Worm (Caenorhabditis elegans) whole organism, L2 larva: ENCODE data around the gene R04D3.3.

Source experiments
- C34F6.9 ChIP-seq: fragments of 150-350 bp; optimal IDR thresholded peaks from 2 replicates; lab custom pipeline; 2014; ENCODE audit warnings: missing biosample characterization, missing genetic modification characterization
- F13H6.1 ChIP-seq: sonication (generic microtip); optimal IDR thresholded peaks from 2 replicates; lab custom pipeline; 2016; ENCODE audit warnings: missing genetic modification characterization, missing compliant biosample characterization
- R02D3.7 ChIP-seq: fragments of 150-350 bp; optimal IDR thresholded peaks from 2 replicates; lab custom pipeline; 2014; ENCODE audit warnings: missing biosample characterization, missing genetic modification characterization
- Y55F3AM.14 ChIP-seq: fragments of 200-800 bp; sonication (Bioruptor generic); optimal IDR thresholded peaks from 2 replicates; lab custom pipeline; 2018; ENCODE audit warnings: mild to moderate bottlenecking, missing genetic modification characterization, missing compliant biosample characterization
- ZK546.5 ChIP-seq: sonication (generic microtip); optimal IDR thresholded peaks from 2 replicates; lab custom pipeline; 2017; ENCODE audit warnings: missing biosample characterization, missing genetic modification characterization
- aly-2 ChIP-seq: fragments of 150-350 bp; optimal IDR thresholded peaks from 2 replicates; lab custom pipeline; 2014; ENCODE audit warnings: missing biosample characterization, missing genetic modification characterization
- ama-1 ChIP-seq: fragments of 150-350 bp; optimal IDR thresholded peaks from 2 replicates; lab custom pipeline; 2018; ENCODE audit warnings: inconsistent platforms
- blmp-1 ChIP-seq: sonication (generic microtip); optimal IDR thresholded peaks from 2 replicates; lab custom pipeline; 2017; ENCODE audit warnings: missing genetic modification characterization, mild to moderate bottlenecking, missing compliant biosample characterization, antibody characterized with exemption, moderate library complexity; ENCODE audit not compliant: insufficient read depth
- ceh-16 ChIP-seq: fragments of 150-350 bp; optimal IDR thresholded peaks from 2 replicates; lab custom pipeline; 2014; ENCODE audit warnings: missing biosample characterization, missing genetic modification characterization
- ceh-82 ChIP-seq: fragments of 150-350 bp; optimal IDR thresholded peaks from 2 replicates; lab custom pipeline; 2014; ENCODE audit warnings: missing biosample characterization, missing genetic modification characterization
- crh-2 ChIP-seq: sonication (generic microtip); optimal IDR thresholded peaks from 2 replicates; lab custom pipeline; 2017; ENCODE audit warnings: missing biosample characterization, missing genetic modification characterization
- dmd-4 ChIP-seq: sonication (generic microtip); optimal IDR thresholded peaks from 2 replicates; lab custom pipeline; 2017; ENCODE audit warnings: missing biosample characterization, missing genetic modification characterization
- egl-27 ChIP-seq: sonication (generic microtip); optimal IDR thresholded peaks from 3 replicates; lab custom pipeline; 2017; ENCODE audit warnings: missing biosample characterization, missing genetic modification reagents, missing genetic modification characterization
- elt-3 ChIP-seq: sonication (generic microtip); optimal IDR thresholded peaks from 2 replicates; lab custom pipeline; 2017; ENCODE audit warnings: missing biosample characterization, missing genetic modification characterization
- fos-1 ChIP-seq: fragments of 150-350 bp; optimal IDR thresholded peaks from 2 replicates; lab custom pipeline; 2014; ENCODE audit warnings: missing biosample characterization, missing genetic modification characterization
- gmeb-1 ChIP-seq: fragments of 150-350 bp; optimal IDR thresholded peaks from 2 replicates; lab custom pipeline; 2014; ENCODE audit warnings: missing biosample characterization, missing genetic modification characterization
- lin-11 ChIP-seq: fragments of 150-350 bp; sonication (generic microtip); optimal IDR thresholded peaks from 2 replicates; lab custom pipeline; 2014; ENCODE audit warnings: missing biosample characterization, missing genetic modification characterization, inconsistent platforms, mixed read lengths
- lin-13 ChIP-seq: fragments of 150-350 bp; optimal IDR thresholded peaks from 2 replicates; lab custom pipeline; 2014; ENCODE audit warnings: missing biosample characterization, missing genetic modification reagents, missing genetic modification characterization
- lin-39 ChIP-seq: fragments of 150-350 bp; optimal IDR thresholded peaks from 2 replicates; lab custom pipeline; 2014; ENCODE audit warnings: missing biosample characterization, missing genetic modification reagents, missing genetic modification characterization
- mab-5 ChIP-seq: fragments of 150-350 bp; optimal IDR thresholded peaks from 2 replicates; lab custom pipeline; 2014; ENCODE audit warnings: missing biosample characterization, missing genetic modification characterization
- mbf-1 ChIP-seq: sonication (generic microtip); optimal IDR thresholded peaks from 2 replicates; lab custom pipeline; 2017; ENCODE audit warnings: missing biosample characterization, missing genetic modification characterization
- mdl-1 ChIP-seq, 2 experiments: fragments of 150-350 bp in 1 of 2; sonication (generic microtip) in 1 of 2; optimal IDR thresholded peaks; 2 replicates each; lab custom pipeline; 2017; ENCODE audit warnings: missing biosample characterization in 2 of 2, missing genetic modification characterization in 2 of 2
- nhr-10 ChIP-seq: sonication (generic microtip); optimal IDR thresholded peaks from 2 replicates; lab custom pipeline; 2017; ENCODE audit warnings: missing biosample characterization, missing genetic modification characterization
- nhr-11 ChIP-seq: fragments of 150-350 bp; optimal IDR thresholded peaks from 2 replicates; lab custom pipeline; 2014; ENCODE audit warnings: missing biosample characterization, missing genetic modification characterization
- nhr-12 ChIP-seq: fragments of 150-350 bp; optimal IDR thresholded peaks from 2 replicates; lab custom pipeline; 2014; ENCODE audit warnings: missing biosample characterization, missing genetic modification characterization
- nhr-129 ChIP-seq: fragments of 150-350 bp; optimal IDR thresholded peaks from 2 replicates; lab custom pipeline; 2014; ENCODE audit warnings: missing biosample characterization, missing genetic modification characterization
- nhr-21 ChIP-seq: fragments of 150-350 bp; optimal IDR thresholded peaks from 2 replicates; lab custom pipeline; 2014; ENCODE audit warnings: missing biosample characterization, missing genetic modification characterization
- nhr-23 ChIP-seq: fragments of 150-350 bp; optimal IDR thresholded peaks from 2 replicates; lab custom pipeline; 2014; ENCODE audit warnings: missing biosample characterization, missing genetic modification reagents, missing genetic modification characterization
- nhr-25 ChIP-seq: fragments of 150-350 bp; sonication (generic microtip); optimal IDR thresholded peaks from 3 replicates; lab custom pipeline; 2014; ENCODE audit warnings: missing biosample characterization, missing genetic modification characterization
- nhr-6 ChIP-seq: fragments of 150-350 bp; optimal IDR thresholded peaks from 2 replicates; lab custom pipeline; 2014; ENCODE audit warnings: missing biosample characterization, missing genetic modification characterization
- nhr-77 ChIP-seq: fragments of 150-350 bp; optimal IDR thresholded peaks from 2 replicates; lab custom pipeline; 2014; ENCODE audit warnings: missing biosample characterization, missing genetic modification characterization
- peb-1 ChIP-seq: fragments of 150-350 bp; optimal IDR thresholded peaks from 2 replicates; lab custom pipeline; 2014; ENCODE audit warnings: missing biosample characterization, missing genetic modification characterization
- sem-4 ChIP-seq: fragments of 150-350 bp; optimal IDR thresholded peaks from 2 replicates; lab custom pipeline; 2014; ENCODE audit warnings: missing biosample characterization, missing genetic modification reagents, missing genetic modification characterization
- sma-9 ChIP-seq, 2 experiments: fragments of 150-350 bp in 1 of 2; sonication (generic microtip) in 1 of 2; optimal IDR thresholded peaks; 2 replicates each; lab custom pipeline; 2014 to 2016; ENCODE audit warnings: missing genetic modification characterization in 2 of 2, mild to moderate bottlenecking in 1 of 2, missing biosample characterization in 1 of 2, missing compliant biosample characterization in 1 of 2, missing genetic modification reagents in 1 of 2, moderate library complexity in 1 of 2
- unc-39 ChIP-seq: fragments of 150-350 bp; optimal IDR thresholded peaks from 2 replicates; lab custom pipeline; 2014; ENCODE audit warnings: missing biosample characterization, missing genetic modification characterization
- unc-62 ChIP-seq: fragments of 150-350 bp; optimal IDR thresholded peaks from 2 replicates; lab custom pipeline; 2014; ENCODE audit warnings: missing biosample characterization, missing genetic modification reagents, missing genetic modification characterization
- zag-1 ChIP-seq: fragments of 150-350 bp; optimal IDR thresholded peaks from 2 replicates; lab custom pipeline; 2014; ENCODE audit warnings: missing biosample characterization, missing genetic modification characterization
- ztf-11 ChIP-seq: sonication (generic microtip); optimal IDR thresholded peaks from 2 replicates; lab custom pipeline; 2017; ENCODE audit warnings: missing biosample characterization, missing genetic modification characterization
- ztf-4 ChIP-seq: fragments of 150-350 bp; optimal IDR thresholded peaks from 2 replicates; lab custom pipeline; 2014; ENCODE audit warnings: missing biosample characterization, missing genetic modification characterization

Gene R04D3.3

ce11 chrX:13290531-13290930 is at the start of gene R04D3.3:
TSS of gene R04D3.3 (minus strand) at chrX:13290631.
- no peak for TF ChIP-seq gmeb-1 (tag; lab: Kevin White, UChicago)

- no peak for TF ChIP-seq lin-11
- TF ChIP-seq ceh-82 (tag; lab: Kevin White, UChicago): no peak
- peak; percentile 28 for TF ChIP-seq fos-1
- TF ChIP-seq sma-9 (GFP tag; optimal IDR thresholded peaks at IDR 0.05; lab: Kevin White, UChicago): no peak
- no peak for TF ChIP-seq sma-9 (tag; optimal IDR thresholded peaks at IDR 0.05; lab: Kevin White, UChicago)
Observed at ce11 chrX:13339029-13339626, 48.7 kb upstream of the R04D3.3 start.

- TF ChIP-seq R02D3.7 (tag; lab: Kevin White, UChicago) (no peak), mab-5 (no peak), egl-27 (tag; lab: Kevin White, UChicago) (no peak), dmd-4 (no peak), C34F6.9 (tag; lab: Kevin White, UChicago) (no peak), lin-11 (no peak), ama-1 (lab: Kevin White, UChicago) (no peak), Y55F3AM.14 (no peak), ztf-11 (tag; lab: Kevin White, UChicago) (no peak), nhr-12 (no peak), unc-39 (tag; lab: Kevin White, UChicago) (no peak), unc-62 (no peak), mdl-1 (tag; optimal IDR thresholded peaks at IDR 0.05; lab: Kevin White, UChicago) (no peak), nhr-6 (no peak), nhr-10 (tag; lab: Kevin White, UChicago) (no peak)
Observed at ce11 chrX:13337728-13338127, 47.3 kb upstream of the R04D3.3 start, which contains the start of gene ptr-24. TSS of gene ptr-24 (plus strand) at chrX:13338028.

ce11 chrX:13337000-13337399 is 46.6 kb upstream of the R04D3.3 start:
- TF ChIP-seq nhr-21 (tag; lab: Kevin White, UChicago) (no peak), lin-13 (GFP tag; lab: Kevin White, UChicago) (no peak), mab-5 (peak; percentile 32), sem-4 (tag; lab: Kevin White, UChicago) (peak; percentile 18), crh-2 (tag; lab: Kevin White, UChicago) (no peak), mdl-1 (tag; optimal IDR thresholded peaks at IDR 0.05; lab: Kevin White, UChicago) (peak in 1 of 2 experiments; percentile 15), C34F6.9 (tag; lab: Kevin White, UChicago) (peak; percentile 15), nhr-129 (tag; lab: Kevin White, UChicago) (peak; percentile 66)

- TF ChIP-seq fos-1 (peak; percentile 92), crh-2 (tag; lab: Kevin White, UChicago) (peak; percentile 15), blmp-1 (tag; lab: Kevin White, UChicago) (no peak)
Observed at ce11 chrX:13333835-13334234, 43.4 kb upstream of the R04D3.3 start, which contains the start of gene F46G10.4. TSS of gene F46G10.4 (plus strand) at chrX:13334046.

ce11 chrX:13331386-13331785 is 41.0 kb upstream of the R04D3.3 start, which contains the start of gene sir-2.3:
TSS of gene sir-2.3 (plus strand) at chrX:13331686.
- TF ChIP-seq nhr-11 (tag; lab: Kevin White, UChicago): no peak

ce11 chrX:13328868-13329267 is 38.4 kb upstream of the R04D3.3 start:
- TF ChIP-seq nhr-25 (tag; lab: Kevin White, UChicago) (peak; percentile 83), lin-39 (tag; lab: Kevin White, UChicago) (peak; percentile 63), egl-27 (tag; lab: Kevin White, UChicago) (peak; percentile 70), zag-1 (tag; lab: Kevin White, UChicago) (peak; percentile 57), mdl-1 (tag; optimal IDR thresholded peaks at IDR 0.05; lab: Kevin White, UChicago) (peak; percentile 20 to 76), dmd-4 (no peak), mab-5 (peak; percentile 79), nhr-77 (tag; lab: Kevin White, UChicago) (no peak), lin-13 (GFP tag; lab: Kevin White, UChicago) (peak; percentile 64), elt-3 (tag; lab: Kevin White, UChicago) (no peak), peb-1 (no peak), ztf-11 (tag; lab: Kevin White, UChicago) (no peak), fos-1 (peak; percentile 99), aly-2 (no peak), nhr-12 (no peak), blmp-1 (tag; lab: Kevin White, UChicago) (peak; percentile 69), R02D3.7 (tag; lab: Kevin White, UChicago) (no peak), ztf-4 (tag; lab: Kevin White, UChicago) (peak; percentile 29), nhr-11 (tag; lab: Kevin White, UChicago) (no peak), F13H6.1 (tag; lab: Kevin White, UChicago) (peak; percentile 89), ceh-16 (tag; lab: Kevin White, UChicago) (no peak), gmeb-1 (tag; lab: Kevin White, UChicago) (peak; percentile 58), nhr-23 (tag; lab: Kevin White, UChicago) (no peak), sem-4 (tag; lab: Kevin White, UChicago) (peak; percentile 80), unc-62 (no peak), ZK546.5 (tag; lab: Kevin White, UChicago) (no peak), mbf-1 (tag; lab: Kevin White, UChicago) (no peak)
